Fruit fly (Drosophila melanogaster) whole organism, embryonic: ENCODE measurements around the gene CG5388.
A peak's percentile ranks its signal among the peaks of the same experiment; 100 is the strongest.

Experiments used
- Atf3 ChIP-seq: fragments of 200-800 bp; sonication (Bioruptor generic); optimal IDR thresholded peaks from 3 replicates; lab custom pipeline; 2016; ENCODE audit warnings: missing biosample characterization, missing genetic modification characterization
- Bgb ChIP-seq: fragments of 200-800 bp; sonication (Bioruptor generic); IDR thresholded peaks from 2 replicates; pipeline ENCODE4 v1.3.6; 2022; ENCODE audit warnings: missing biosample characterization, missing genetic modification characterization; ENCODE audit not compliant: partially characterized antibody
- CG11093 ChIP-seq: fragments of 200-800 bp; sonication (Bioruptor generic); IDR thresholded peaks from 3 replicates; pipeline ENCODE4 v1.3.6; 2022; ENCODE audit warnings: missing biosample characterization, missing genetic modification characterization
- CG12236 ChIP-seq: fragments of 200-800 bp; sonication (Bioruptor generic); optimal IDR thresholded peaks from 2 replicates; lab custom pipeline; 2016; ENCODE audit warnings: missing biosample characterization, missing genetic modification characterization
- CG13296 ChIP-seq: fragments of 200-800 bp; sonication (Bioruptor generic); optimal IDR thresholded peaks from 3 replicates; lab custom pipeline; 2018; ENCODE audit warnings: missing biosample characterization, mild to moderate bottlenecking, missing genetic modification characterization
- CG14050 ChIP-seq: fragments of 200-800 bp; sonication (Bioruptor generic); IDR thresholded peaks from 3 replicates; pipeline ENCODE4 v1.3.6; 2022; ENCODE audit warnings: missing biosample characterization, missing genetic modification characterization
- CG16779 ChIP-seq: fragments of 200-800 bp; sonication (Bioruptor generic); IDR thresholded peaks from 2 replicates; pipeline ENCODE4 v1.3.6; 2022; ENCODE audit warnings: missing biosample characterization, missing genetic modification characterization
- CG17328 ChIP-seq: fragments of 200-800 bp; sonication (Bioruptor generic); IDR thresholded peaks from 2 replicates; pipeline ENCODE4 v1.3.6; 2022; ENCODE audit warnings: missing biosample characterization, missing genetic modification characterization
- CG17359 ChIP-seq: fragments of 200-800 bp; sonication (Bioruptor generic); optimal IDR thresholded peaks from 3 replicates; lab custom pipeline; 2018; ENCODE audit warnings: missing biosample characterization, mild to moderate bottlenecking, missing genetic modification characterization, moderate library complexity
- CG31388 ChIP-seq: fragments of 200-800 bp; sonication (Bioruptor generic); optimal IDR thresholded peaks from 2 replicates; lab custom pipeline; 2016; ENCODE audit warnings: missing biosample characterization, missing genetic modification characterization
- CG3163 ChIP-seq: fragments of 200-800 bp; sonication (Bioruptor generic); optimal IDR thresholded peaks from 3 replicates; lab custom pipeline; 2016; ENCODE audit warnings: missing biosample characterization, missing genetic modification characterization
- CG34422 ChIP-seq: fragments of 200-800 bp; sonication (Bioruptor generic); IDR thresholded peaks from 3 replicates; pipeline ENCODE4 v1.3.6; 2022; ENCODE audit warnings: missing biosample characterization, missing genetic modification characterization
- CG4707 ChIP-seq: fragments of 200-800 bp; sonication (Bioruptor generic); optimal IDR thresholded peaks from 2 replicates; lab custom pipeline; 2018; ENCODE audit warnings: missing biosample characterization, mild to moderate bottlenecking, missing genetic modification characterization, moderate library complexity
- CG6791 ChIP-seq: fragments of 200-800 bp; sonication (Bioruptor generic); IDR thresholded peaks from 3 replicates; pipeline ENCODE4 v1.3.6; 2022; ENCODE audit warnings: missing biosample characterization, missing genetic modification characterization; ENCODE audit not compliant: partially characterized antibody
- CG8089 ChIP-seq: fragments of 200-800 bp; sonication (Bioruptor generic); optimal IDR thresholded peaks from 3 replicates; lab custom pipeline; 2016; ENCODE audit warnings: missing biosample characterization, missing genetic modification characterization
- CG8478 ChIP-seq: fragments of >200 bp; optimal IDR thresholded peaks from 2 replicates; lab custom pipeline; 2018
- CG8944 ChIP-seq: fragments of 200-800 bp; sonication (Bioruptor generic); optimal IDR thresholded peaks from 3 replicates; lab custom pipeline; 2016; ENCODE audit warnings: missing biosample characterization, missing genetic modification characterization
- CG9215 ChIP-seq: fragments of 200-800 bp; sonication (Bioruptor generic); IDR thresholded peaks from 2 replicates; pipeline ENCODE4 v1.3.6; 2022; ENCODE audit warnings: missing biosample characterization, missing genetic modification characterization
- Chrac-16 ChIP-seq: fragments of 200-800 bp; sonication (Bioruptor generic); optimal IDR thresholded peaks from 3 replicates; lab custom pipeline; 2016; ENCODE audit warnings: missing biosample characterization, missing genetic modification characterization
- CoRest ChIP-seq: fragments of 200-800 bp; sonication (Bioruptor generic); optimal IDR thresholded peaks from 3 replicates; lab custom pipeline; 2018; ENCODE audit warnings: missing biosample characterization, mild to moderate bottlenecking, missing genetic modification characterization, moderate library complexity
- Dip2 ChIP-seq: fragments of 200-800 bp; sonication (Bioruptor generic); IDR thresholded peaks from 2 replicates; pipeline ENCODE4 v1.3.6; 2022; ENCODE audit warnings: missing biosample characterization, missing genetic modification characterization
- Elba2 ChIP-seq: fragments of 200-800 bp; sonication (Bioruptor generic); optimal IDR thresholded peaks from 3 replicates; lab custom pipeline; 2016; ENCODE audit warnings: missing biosample characterization, missing genetic modification characterization
- Fer1 ChIP-seq: fragments of 200-800 bp; sonication (Bioruptor generic); optimal IDR thresholded peaks from 2 replicates; lab custom pipeline; 2017; ENCODE audit warnings: missing biosample characterization, mild to moderate bottlenecking, missing genetic modification characterization
- Oaz ChIP-seq: fragments of 200-800 bp; sonication (Bioruptor generic); IDR thresholded peaks from 2 replicates; pipeline ENCODE4 v1.3.6; 2022; ENCODE audit warnings: missing biosample characterization, missing genetic modification characterization
- Oli ChIP-seq: fragments of 200-800 bp; sonication (Bioruptor generic); optimal IDR thresholded peaks from 2 replicates; lab custom pipeline; 2018; ENCODE audit warnings: missing biosample characterization, mild to moderate bottlenecking, missing genetic modification characterization, moderate library complexity
- Optix ChIP-seq: fragments of 200-800 bp; sonication (Bioruptor generic); IDR thresholded peaks from 3 replicates; pipeline ENCODE4 v1.3.6; 2022; ENCODE audit warnings: missing biosample characterization, missing genetic modification characterization
- Pdp1 ChIP-seq, 2 experiments: fragments of 200-800 bp; sonication (Bioruptor generic); optimal IDR thresholded peaks; 3 replicates each; lab custom pipeline; 2016; ENCODE audit warnings: missing biosample characterization in 2 of 2, missing genetic modification characterization in 2 of 2, mild to moderate bottlenecking in 1 of 2, moderate library complexity in 1 of 2
- ab ChIP-seq: fragments of 200-800 bp; sonication (Bioruptor generic); optimal IDR thresholded peaks from 2 replicates; lab custom pipeline; 2016; ENCODE audit warnings: missing biosample characterization, missing genetic modification characterization
- aop ChIP-seq: fragments of 200-800 bp; sonication (Bioruptor generic); IDR thresholded peaks from 2 replicates; pipeline ENCODE4 v1.3.6; 2022; ENCODE audit warnings: missing biosample characterization, missing genetic modification characterization
- ato ChIP-seq: fragments of 200-800 bp; sonication (Bioruptor generic); IDR thresholded peaks from 2 replicates; pipeline ENCODE4 v1.3.6; 2022; ENCODE audit warnings: missing biosample characterization, missing genetic modification characterization; ENCODE audit not compliant: partially characterized antibody
- bab2 ChIP-seq: fragments of 200-800 bp; sonication (Bioruptor generic); optimal IDR thresholded peaks from 2 replicates; lab custom pipeline; 2016; ENCODE audit warnings: missing biosample characterization, missing genetic modification characterization
- bowl ChIP-seq: fragments of 200-800 bp; sonication (Bioruptor generic); IDR thresholded peaks from 2 replicates; pipeline ENCODE4 v1.3.6; 2022; ENCODE audit warnings: missing biosample characterization, missing genetic modification characterization
- chinmo ChIP-seq: fragments of 200-800 bp; sonication (Bioruptor generic); IDR thresholded peaks from 4 replicates; pipeline ENCODE4 v1.3.6; 2022; ENCODE audit warnings: missing biosample characterization, missing genetic modification characterization; ENCODE audit not compliant: partially characterized antibody
- corto ChIP-seq: fragments of 200-800 bp; sonication (Bioruptor generic); optimal IDR thresholded peaks from 2 replicates; lab custom pipeline; 2016; ENCODE audit warnings: missing biosample characterization, mild to moderate bottlenecking, missing genetic modification characterization, moderate library complexity
- dmrt99B ChIP-seq: fragments of 200-800 bp; sonication (Bioruptor generic); optimal IDR thresholded peaks from 2 replicates; lab custom pipeline; 2018; ENCODE audit warnings: missing biosample characterization, mild to moderate bottlenecking, missing genetic modification characterization, moderate library complexity
- eyg ChIP-seq: fragments of 200-800 bp; sonication (Bioruptor generic); optimal IDR thresholded peaks from 3 replicates; lab custom pipeline; 2016; ENCODE audit warnings: missing biosample characterization, missing genetic modification characterization
- fd96Cb ChIP-seq: fragments of 200-800 bp; sonication (Bioruptor generic); optimal IDR thresholded peaks from 2 replicates; lab custom pipeline; 2018; ENCODE audit warnings: missing biosample characterization, mild to moderate bottlenecking, missing genetic modification characterization, moderate library complexity
- gcm2 ChIP-seq: fragments of 200-800 bp; sonication (Bioruptor generic); optimal IDR thresholded peaks from 2 replicates; lab custom pipeline; 2016; ENCODE audit warnings: missing biosample characterization, missing genetic modification characterization
- grn ChIP-seq: fragments of 200-800 bp; sonication (Bioruptor generic); optimal IDR thresholded peaks from 3 replicates; lab custom pipeline; 2017; ENCODE audit warnings: missing biosample characterization, missing genetic modification characterization
- klu ChIP-seq: fragments of 200-800 bp; sonication (Bioruptor generic); IDR thresholded peaks from 2 replicates; pipeline ENCODE4 v1.3.6; 2022; ENCODE audit warnings: missing biosample characterization, missing genetic modification characterization
- p53 ChIP-seq: fragments of 200-800 bp; sonication (Bioruptor generic); optimal IDR thresholded peaks from 2 replicates; lab custom pipeline; 2016; ENCODE audit warnings: missing biosample characterization, missing genetic modification characterization
- prd ChIP-seq, 3 experiments: fragments of >200 bp in 2 of 3; fragments of 200-800 bp in 1 of 3; sonication (Bioruptor generic) in 1 of 3; optimal IDR thresholded peaks in 2 of 3; IDR thresholded peaks in 1 of 3; 2 replicates in 2 of 3; 3 replicates in 1 of 3; pipeline versions ENCODE4 v1.3.6 to Lab custom; 2017 to 2022; ENCODE audit warnings: missing biosample characterization in 1 of 3, missing genetic modification characterization in 1 of 3
- ro ChIP-seq: fragments of 200-800 bp; sonication (Bioruptor generic); IDR thresholded peaks from 2 replicates; pipeline ENCODE4 v1.3.6; 2022; ENCODE audit warnings: missing biosample characterization, missing genetic modification characterization
- run ChIP-seq: fragments of 200-800 bp; sonication (Bioruptor generic); optimal IDR thresholded peaks from 3 replicates; lab custom pipeline; 2018; ENCODE audit warnings: missing biosample characterization, mild to moderate bottlenecking, missing genetic modification characterization
- sima ChIP-seq: fragments of 200-800 bp; sonication (Bioruptor generic); optimal IDR thresholded peaks from 2 replicates; lab custom pipeline; 2016; ENCODE audit warnings: missing biosample characterization, missing genetic modification characterization
- sqz ChIP-seq: fragments of 200-800 bp; sonication (Bioruptor generic); optimal IDR thresholded peaks from 3 replicates; lab custom pipeline; 2018; ENCODE audit warnings: missing biosample characterization, mild to moderate bottlenecking, missing genetic modification characterization
- trh ChIP-seq: fragments of 200-800 bp; sonication (Bioruptor generic); optimal IDR thresholded peaks from 2 replicates; lab custom pipeline; 2016; ENCODE audit warnings: missing biosample characterization, missing genetic modification characterization
- wdn ChIP-seq: fragments of 200-800 bp; sonication (Bioruptor generic); IDR thresholded peaks from 2 replicates; pipeline ENCODE4 v1.3.6; 2022; ENCODE audit warnings: missing biosample characterization, missing genetic modification characterization
- zfh2 ChIP-seq: fragments of 200-800 bp; sonication (Bioruptor generic); optimal IDR thresholded peaks from 2 replicates; lab custom pipeline; 2016; ENCODE audit warnings: missing biosample characterization, missing genetic modification characterization

CG5388 gene

dm6 chr3R:22356464-22357410 is 16.6 kb upstream of the CG5388 start, which contains the start of gene Sar1 (continued):
- TF ChIP-seq Oaz (GFP tag; lab: Robert Waterston, UW) (no peak), CG17359 (no peak), CG11093 (GFP tag; lab: Robert Waterston, UW) (no peak; the same call in 2 of the 3 replicates), CG16779 (GFP tag; lab: Robert Waterston, UW) (no peak), Elba2 (GFP tag; lab: Kevin White, UChicago) (peak; percentile 76), Pdp1 (GFP tag; optimal IDR thresholded peaks at IDR 0.05; lab: Kevin White, UChicago) (peak in 1 of 2 experiments; percentile 59), bowl (GFP tag; lab: Robert Waterston, UW) (no peak), corto (GFP tag; lab: Kevin White, UChicago) (no peak), zfh2 (peak; percentile 42), CG4707 (GFP tag; lab: Kevin White, UChicago) (no peak), eyg (GFP tag; lab: Kevin White, UChicago) (no peak), bab2 (no peak), p53 (GFP tag; lab: Kevin White, UChicago) (peak; percentile 74), prd (optimal IDR thresholded peaks at IDR 0.05; lab: Kevin White, UChicago) (no peak), prd (GFP tag; IDR thresholded peaks at IDR 0.05; lab: Robert Waterston, UW) (no peak; the same call in 2 of the 3 replicates), Chrac-16 (GFP tag; lab: Kevin White, UChicago) (no peak), sqz (GFP tag; lab: Kevin White, UChicago) (peak; percentile 91), CG34422 (GFP tag; lab: Robert Waterston, UW) (peak; percentile 51; the same call in 2 of the 3 replicates), CG17328 (GFP tag; lab: Robert Waterston, UW) (no peak), CG6791 (peak; percentile 95), CG31388 (GFP tag; lab: Kevin White, UChicago) (no peak), gcm2 (GFP tag; lab: Kevin White, UChicago) (no peak), trh (GFP tag; lab: Kevin White, UChicago) (no peak), grn (GFP tag; lab: Kevin White, UChicago) (peak; percentile 6), sima (GFP tag; lab: Kevin White, UChicago) (no peak), Bgb (GFP tag; lab: Robert Waterston, UW) (peak; percentile 97), CoRest (peak; percentile 65), fd96Cb (tag; lab: Kevin White, UChicago) (no peak), Oli (tag; lab: Kevin White, UChicago) (no peak), CG14050 (no peak), ab (no peak), chinmo (GFP tag; lab: Robert Waterston, UW) (peak; percentile 94; the same call in 3 of the 4 replicates), wdn (GFP tag; lab: Robert Waterston, UW) (no peak), CG3163 (GFP tag; lab: Kevin White, UChicago) (peak; percentile 60), CG13296 (no peak), Atf3 (GFP tag; lab: Kevin White, UChicago) (no peak), Optix (GFP tag; lab: Robert Waterston, UW) (no peak), Fer1 (GFP tag; lab: Kevin White, UChicago) (no peak), CG12236 (no peak), ato (GFP tag; lab: Robert Waterston, UW) (peak; percentile 88), run (tag; lab: Kevin White, UChicago) (no peak), CG8944 (GFP tag; lab: Kevin White, UChicago) (peak; percentile 43), CG8478 (lab: Kevin White, UChicago) (peak; percentile 29), klu (GFP tag; lab: Robert Waterston, UW) (no peak), Dip2 (GFP tag; lab: Robert Waterston, UW) (no peak), CG8089 (GFP tag; lab: Kevin White, UChicago) (no peak), ro (GFP tag; lab: Robert Waterston, UW) (no peak), dmrt99B (tag; lab: Kevin White, UChicago) (no peak), CG9215 (GFP tag; lab: Robert Waterston, UW) (no peak), aop (GFP tag; lab: Robert Waterston, UW) (peak; percentile 71)
